Worm (Caenorhabditis elegans): ENCODE measurements around the gene ZK418.11.

ZK418.11 gene

DNA sequence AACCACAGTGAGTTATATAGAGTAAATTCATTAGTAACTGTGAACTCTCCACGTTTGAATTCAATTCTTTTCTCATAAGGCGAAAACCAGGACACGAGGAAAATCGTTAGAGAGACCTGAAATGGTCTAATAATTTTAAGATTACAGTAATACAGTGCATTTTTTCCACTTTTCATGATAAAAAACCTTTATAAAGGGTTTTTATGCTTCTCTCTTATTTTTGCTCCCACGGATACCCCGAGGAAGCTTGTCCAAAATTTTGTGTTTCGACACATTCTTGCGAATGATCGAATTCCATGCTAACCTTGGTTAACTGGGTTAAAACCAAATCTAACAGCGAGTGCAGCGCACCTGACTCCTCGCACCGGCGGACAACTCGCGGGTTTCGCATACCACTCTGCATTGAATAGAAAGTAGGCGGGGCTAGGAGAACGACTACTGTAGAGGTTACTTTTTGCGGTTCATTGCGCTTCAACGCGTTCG, 40.2 kb downstream of the ZK418.11 start (continued):
- TF ChIP-seq nhr-179 (tag; optimal IDR thresholded peaks at IDR 0.05) (no peak), hlh-26 (GFP tag; conservative IDR thresholded peaks at IDR 0.05) (no peak), hlh-12 (tag; optimal IDR thresholded peaks at IDR 0.05) (no peak), F37B4.10 (GFP tag; IDR thresholded peaks at IDR 0.05) (no peak), tbx-9 (tag; optimal IDR thresholded peaks at IDR 0.05; ENCODE audit: borderline replicate concordance) (no peak), pha-4 (tag; optimal IDR thresholded peaks at IDR 0.05) (no peak), zim-3 (tag; optimal IDR thresholded peaks at IDR 0.05) (no peak), sea-2 (GFP tag; IDR thresholded peaks at IDR 0.05) (no peak), nfyb-1 (GFP tag; IDR thresholded peaks at IDR 0.05) (peak; percentile 72), bed-2 (GFP tag; IDR thresholded peaks at IDR 0.05) (no peak), ztf-22 (GFP tag; optimal IDR thresholded peaks at IDR 0.05) (no peak), F55B11.4 (tag; optimal IDR thresholded peaks at IDR 0.05; ENCODE audit: borderline replicate concordance, insufficient read depth) (no peak), Y53G8AR.9 (GFP tag; conservative IDR thresholded peaks at IDR 0.05) (peak; percentile 51; the same call in 1 of the 2 replicates), nfya-2 (GFP tag; IDR thresholded peaks at IDR 0.05) (no peak), lsy-27 (tag; optimal IDR thresholded peaks at IDR 0.05; ENCODE audit: borderline replicate concordance, insufficient read depth) (no peak), cebp-1 (GFP tag; IDR thresholded peaks at IDR 0.05) (no peak), cebp-1 (tag; optimal IDR thresholded peaks at IDR 0.05) (no peak), unc-130 (GFP tag; optimal IDR thresholded peaks at IDR 0.05) (peak; percentile 45), B0035.1 (tag; optimal IDR thresholded peaks at IDR 0.05) (no peak), Y95B8A.8 (GFP tag; IDR thresholded peaks at IDR 0.05) (peak; percentile 83), mel-28 (tag; optimal IDR thresholded peaks at IDR 0.05; ENCODE audit: borderline replicate concordance) (no peak), dox-1 (GFP tag; IDR thresholded peaks at IDR 0.05) (peak; percentile 80), egl-18 (GFP tag; IDR thresholded peaks at IDR 0.05) (no peak), F57A8.1 (GFP tag; optimal IDR thresholded peaks at IDR 0.05) (no peak), T26A5.8 (tag; optimal IDR thresholded peaks at IDR 0.05) (no peak), F10E7.11 (tag; optimal IDR thresholded peaks at IDR 0.05) (no peak), ceh-58 (GFP tag; IDR thresholded peaks at IDR 0.05) (no peak), lir-1 (GFP tag; conservative IDR thresholded peaks at IDR 0.05) (0 out of 2 replicates have a peak, but pooled peaks have one; percentile 16), xnd-1 (tag; optimal IDR thresholded peaks at IDR 0.05) (no peak), akir-1 (GFP tag; optimal IDR thresholded peaks at IDR 0.05) (no peak), bed-1 (GFP tag; IDR thresholded peaks at IDR 0.05) (no peak)

ce11 chrIII:7141285-7141715, 41.2 kb downstream of the ZK418.11 start:
- peak; percentile 99 for TF ChIP-seq snpc-3.4 (tag; optimal IDR thresholded peaks at IDR 0.05)
- TF ChIP-seq rcor-1 (GFP tag; IDR thresholded peaks at IDR 0.05): peak; percentile 86
- peak; percentile 89 for TF ChIP-seq repo-1 (tag; optimal IDR thresholded peaks at IDR 0.05)
- peak; percentile 91 for TF ChIP-seq him-1 (tag; optimal IDR thresholded peaks at IDR 0.05)
- TF ChIP-seq C06A6.2 (GFP tag; conservative IDR thresholded peaks at IDR 0.05): no peak
- no peak for TF ChIP-seq F55B11.4 (tag; optimal IDR thresholded peaks at IDR 0.05; ENCODE audit: borderline replicate concordance, insufficient read depth)
- 0 out of 2 replicates have a peak, but pooled peaks have one; percentile 16 for TF ChIP-seq madf-8 (GFP tag; conservative IDR thresholded peaks at IDR 0.05)
- peak; percentile 90 for TF ChIP-seq nfyb-1 (GFP tag; IDR thresholded peaks at IDR 0.05)
- TF ChIP-seq ceh-79 (tag; optimal IDR thresholded peaks at IDR 0.05): peak; percentile 41
- peak; percentile 92 for TF ChIP-seq ekl-4 (GFP tag; IDR thresholded peaks at IDR 0.05)
- peak; percentile 3 for TF ChIP-seq B0261.1 (tag; optimal IDR thresholded peaks at IDR 0.05)
- TF ChIP-seq F23B12.7 (tag; optimal IDR thresholded peaks at IDR 0.05; ENCODE audit: insufficient read depth): peak; percentile 75
- peak; percentile 88 for TF ChIP-seq madf-6 (GFP tag; IDR thresholded peaks at IDR 0.05)
- no peak for TF ChIP-seq nhr-179 (tag; optimal IDR thresholded peaks at IDR 0.05)
- no peak for TF ChIP-seq akir-1 (GFP tag; optimal IDR thresholded peaks at IDR 0.05)
- TF ChIP-seq ceh-100 (GFP tag; IDR thresholded peaks at IDR 0.05): peak; percentile 59
- peak; percentile 93 for TF ChIP-seq hmg-1.2 (GFP tag; IDR thresholded peaks at IDR 0.05)
- peak in 1 of 3 experiments; percentile 27 for TF ChIP-seq lin-35 (GFP tag; optimal IDR thresholded peaks at IDR 0.05)
- peak; percentile 88 for TF ChIP-seq B0336.3 (GFP tag; IDR thresholded peaks at IDR 0.05)
- no peak for TF ChIP-seq mel-28 (tag; optimal IDR thresholded peaks at IDR 0.05; ENCODE audit: borderline replicate concordance)
- no peak for TF ChIP-seq efl-1 (GFP tag; optimal IDR thresholded peaks at IDR 0.05)
- no peak for TF ChIP-seq aptf-3 (GFP tag; IDR thresholded peaks at IDR 0.05)
